Fruit fly (Drosophila melanogaster) whole organism, embryonic: ENCODE data around the gene Cpr67Fa2.

Experiments used
- ATbp ChIP-seq: fragments of 200-800 bp; sonication (Bioruptor generic); optimal IDR thresholded peaks from 2 replicates; lab custom pipeline; 2017; ENCODE audit warnings: missing biosample characterization, mild to moderate bottlenecking, missing genetic modification characterization, missing genetic modification reagents
- CG10209 ChIP-seq: fragments of 200-800 bp; sonication (Bioruptor generic); optimal IDR thresholded peaks from 3 replicates; lab custom pipeline; 2017; ENCODE audit warnings: missing biosample characterization, mild to moderate bottlenecking, missing genetic modification characterization, missing genetic modification reagents
- CG12104 ChIP-seq: fragments of 200-800 bp; sonication (Bioruptor generic); optimal IDR thresholded peaks from 3 replicates; lab custom pipeline; 2016; ENCODE audit warnings: missing biosample characterization, missing genetic modification characterization
- CG14667 ChIP-seq: fragments of 200-800 bp; sonication (Bioruptor generic); IDR thresholded peaks from 2 replicates; pipeline ENCODE4 v1.3.6; 2022; ENCODE audit warnings: missing biosample characterization, missing genetic modification characterization
- CG16863 ChIP-seq: fragments of 200-800 bp; sonication (Bioruptor generic); optimal IDR thresholded peaks from 3 replicates; lab custom pipeline; 2016; ENCODE audit warnings: missing biosample characterization, missing genetic modification characterization
- CG18011 ChIP-seq: fragments of 200-800 bp; sonication (Bioruptor generic); optimal IDR thresholded peaks from 2 replicates; lab custom pipeline; 2017; ENCODE audit warnings: missing biosample characterization, missing genetic modification characterization, mild to moderate bottlenecking, moderate library complexity, missing genotype
- CG18476 ChIP-seq: fragments of 200-800 bp; sonication (Bioruptor generic); optimal IDR thresholded peaks from 2 replicates; lab custom pipeline; 2016; ENCODE audit warnings: missing biosample characterization, mild to moderate bottlenecking, missing genetic modification characterization
- CG2129 ChIP-seq: fragments of 200-800 bp; sonication (Bioruptor generic); IDR thresholded peaks from 2 replicates; pipeline ENCODE4 v1.3.6; 2022; ENCODE audit warnings: missing biosample characterization, missing genetic modification characterization; ENCODE audit not compliant: partially characterized antibody
- CG3407 ChIP-seq: fragments of 200-800 bp; sonication (Bioruptor generic); optimal IDR thresholded peaks from 2 replicates; lab custom pipeline; 2018; ENCODE audit warnings: missing biosample characterization, mild to moderate bottlenecking, missing genetic modification characterization
- CG3847 ChIP-seq: fragments of 200-800 bp; sonication (Bioruptor generic); IDR thresholded peaks from 2 replicates; pipeline ENCODE4 v1.3.6; 2022; ENCODE audit warnings: missing biosample characterization, missing genetic modification characterization
- CG4360 ChIP-seq: fragments of 200-800 bp; sonication (Bioruptor generic); IDR thresholded peaks from 2 replicates; pipeline ENCODE4 v1.3.6; 2022; ENCODE audit warnings: missing biosample characterization, missing genetic modification characterization
- CG7987 ChIP-seq: fragments of 200-800 bp; sonication (Bioruptor generic); optimal IDR thresholded peaks from 2 replicates; lab custom pipeline; 2018; ENCODE audit warnings: missing biosample characterization, mild to moderate bottlenecking, missing genetic modification characterization, moderate library complexity
- CG9609 ChIP-seq: fragments of 200-800 bp; sonication (Bioruptor generic); optimal IDR thresholded peaks from 3 replicates; lab custom pipeline; 2016; ENCODE audit warnings: missing biosample characterization, missing genetic modification characterization
- CG9932 ChIP-seq: fragments of 200-800 bp; sonication (Bioruptor generic); IDR thresholded peaks from 2 replicates; pipeline ENCODE4 v1.3.6; 2022; ENCODE audit warnings: missing biosample characterization, missing genetic modification characterization
- CrebB ChIP-seq: fragments of 200-800 bp; sonication (Bioruptor generic); optimal IDR thresholded peaks from 3 replicates; lab custom pipeline; 2018; ENCODE audit warnings: missing biosample characterization, mild to moderate bottlenecking, missing genetic modification characterization
- Deaf1 ChIP-seq: fragments of 200-800 bp; optimal IDR thresholded peaks from 3 replicates; lab custom pipeline; 2019; ENCODE audit warnings: missing biosample characterization, mild to moderate bottlenecking, missing genetic modification characterization, moderate library complexity
- Drgx ChIP-seq: fragments of 200-800 bp; sonication (Bioruptor generic); IDR thresholded peaks from 2 replicates; pipeline ENCODE4 v1.3.6; 2022; ENCODE audit warnings: missing biosample characterization, missing genetic modification characterization
- E2f1 ChIP-seq: fragments of 200-800 bp; sonication (Bioruptor generic); IDR thresholded peaks from 2 replicates; pipeline ENCODE4 v1.3.6; 2022; ENCODE audit warnings: missing biosample characterization, missing genetic modification characterization
- Mad ChIP-seq: fragments of 200-800 bp; sonication (Bioruptor generic); optimal IDR thresholded peaks from 2 replicates; lab custom pipeline; 2016; ENCODE audit warnings: missing biosample characterization, missing genetic modification characterization
- Max ChIP-seq: fragments of 200-800 bp; sonication (Bioruptor generic); optimal IDR thresholded peaks from 2 replicates; lab custom pipeline; 2016; ENCODE audit warnings: missing biosample characterization, mild to moderate bottlenecking, missing genetic modification characterization
- Med ChIP-seq: fragments of 200-800 bp; sonication (Bioruptor generic); peaks from one replicate; lab custom pipeline; 2016; ENCODE audit warnings: missing biosample characterization, missing genetic modification characterization, mild to moderate bottlenecking, inconsistent platforms, moderate library complexity
- Meics ChIP-seq: fragments of 200-800 bp; sonication (Bioruptor generic); optimal IDR thresholded peaks from 2 replicates; lab custom pipeline; 2017; ENCODE audit warnings: missing biosample characterization, mild to moderate bottlenecking, missing genetic modification characterization
- Optix ChIP-seq: fragments of 200-800 bp; sonication (Bioruptor generic); IDR thresholded peaks from 3 replicates; pipeline ENCODE4 v1.3.6; 2022; ENCODE audit warnings: missing biosample characterization, missing genetic modification characterization
- Trl ChIP-seq, 3 experiments: fragments of >200 bp in 2 of 3; fragments of 200-800 bp in 1 of 3; sonication (Bioruptor generic) in 1 of 3; optimal IDR thresholded peaks; 2 replicates in 1 of 3; 3 replicates in 2 of 3; lab custom pipeline; 2016 to 2017; ENCODE audit warnings: missing biosample characterization in 1 of 3, missing genetic modification characterization in 1 of 3
- Xrp1 ChIP-seq: fragments of 200-800 bp; sonication (Bioruptor generic); IDR thresholded peaks from 2 replicates; pipeline ENCODE4 v1.3.6; 2022; ENCODE audit warnings: missing biosample characterization, missing genetic modification characterization
- YL-1 ChIP-seq: fragments of 200-800 bp; sonication (Bioruptor generic); optimal IDR thresholded peaks from 3 replicates; lab custom pipeline; 2017; ENCODE audit warnings: missing biosample characterization, mild to moderate bottlenecking, missing genetic modification characterization
- ara ChIP-seq: fragments of 200-800 bp; sonication (Bioruptor generic); IDR thresholded peaks from 2 replicates; pipeline ENCODE4 v1.3.6; 2022; ENCODE audit warnings: missing biosample characterization, missing genetic modification characterization
- bab2 ChIP-seq: fragments of 200-800 bp; sonication (Bioruptor generic); optimal IDR thresholded peaks from 2 replicates; lab custom pipeline; 2016; ENCODE audit warnings: missing biosample characterization, missing genetic modification characterization
- bsh ChIP-seq, 2 experiments: fragments of 200-800 bp; sonication (Bioruptor generic); optimal IDR thresholded peaks; 2 replicates each; lab custom pipeline; 2017 to 2018; ENCODE audit warnings: mild to moderate bottlenecking in 2 of 2, missing biosample characterization in 2 of 2, missing genetic modification characterization in 2 of 2, moderate library complexity in 1 of 2
- cg ChIP-seq: fragments of 200-800 bp; sonication (Bioruptor generic); optimal IDR thresholded peaks from 3 replicates; lab custom pipeline; 2019; ENCODE audit warnings: missing biosample characterization, mild to moderate bottlenecking, missing genetic modification characterization, moderate library complexity
- corto ChIP-seq: fragments of 200-800 bp; sonication (Bioruptor generic); optimal IDR thresholded peaks from 2 replicates; lab custom pipeline; 2016; ENCODE audit warnings: missing biosample characterization, mild to moderate bottlenecking, missing genetic modification characterization, moderate library complexity
- da ChIP-seq: fragments of 200-800 bp; sonication (Bioruptor generic); optimal IDR thresholded peaks from 2 replicates; lab custom pipeline; 2016; ENCODE audit warnings: missing biosample characterization, missing genetic modification characterization
- dan ChIP-seq: fragments of 200-800 bp; sonication (Bioruptor generic); IDR thresholded peaks from 2 replicates; pipeline ENCODE4 v1.3.6; 2022; ENCODE audit warnings: missing biosample characterization, missing genetic modification characterization
- dimm ChIP-seq: fragments of 200-800 bp; sonication (Bioruptor generic); IDR thresholded peaks from 2 replicates; pipeline ENCODE4 v1.3.6; 2022; ENCODE audit warnings: missing biosample characterization, missing genetic modification characterization
- emc ChIP-seq: fragments of 200-800 bp; sonication (Bioruptor generic); optimal IDR thresholded peaks from 2 replicates; lab custom pipeline; 2016; ENCODE audit warnings: missing biosample characterization, missing genetic modification characterization
- eve ChIP-seq, 2 experiments: fragments of >200 bp; optimal IDR thresholded peaks; 2 replicates each; lab custom pipeline; 2017; ENCODE audit warnings: missing biosample characterization in 2 of 2, missing genetic modification characterization in 2 of 2
- hb ChIP-seq: fragments of 200-800 bp; sonication (Bioruptor generic); IDR thresholded peaks from 3 replicates; pipeline ENCODE4 v1.3.6; 2022; ENCODE audit warnings: missing biosample characterization, missing genetic modification characterization; ENCODE audit not compliant: partially characterized antibody
- ind ChIP-seq: fragments of 200-800 bp; sonication (Bioruptor generic); optimal IDR thresholded peaks from 3 replicates; lab custom pipeline; 2016; ENCODE audit warnings: missing biosample characterization, missing genetic modification characterization
- lmd ChIP-seq: fragments of 200-800 bp; sonication (Bioruptor generic); IDR thresholded peaks from 2 replicates; pipeline ENCODE4 v1.3.6; 2022; ENCODE audit warnings: missing biosample characterization, missing genetic modification characterization
- mam ChIP-seq: fragments of 200-800 bp; sonication (Bioruptor generic); optimal IDR thresholded peaks from 3 replicates; lab custom pipeline; 2016; ENCODE audit warnings: missing biosample characterization, missing genetic modification characterization
- p53 ChIP-seq: fragments of 200-800 bp; sonication (Bioruptor generic); optimal IDR thresholded peaks from 2 replicates; lab custom pipeline; 2016; ENCODE audit warnings: missing biosample characterization, missing genetic modification characterization
- ro ChIP-seq: fragments of 200-800 bp; sonication (Bioruptor generic); IDR thresholded peaks from 2 replicates; pipeline ENCODE4 v1.3.6; 2022; ENCODE audit warnings: missing biosample characterization, missing genetic modification characterization
- row ChIP-seq: fragments of 200-800 bp; sonication (Bioruptor generic); IDR thresholded peaks from 3 replicates; pipeline ENCODE4 v1.3.6; 2022; ENCODE audit warnings: missing biosample characterization, missing genetic modification characterization
- salm ChIP-seq: fragments of 200-800 bp; sonication (Bioruptor generic); optimal IDR thresholded peaks from 2 replicates; lab custom pipeline; 2018; ENCODE audit warnings: missing biosample characterization, mild to moderate bottlenecking, missing genetic modification characterization
- slbo ChIP-seq: fragments of 200-800 bp; sonication (Bioruptor generic); IDR thresholded peaks from 2 replicates; pipeline ENCODE4 v1.3.6; 2022; ENCODE audit warnings: missing biosample characterization, missing genetic modification characterization
- sug ChIP-seq: fragments of 200-800 bp; optimal IDR thresholded peaks from 2 replicates; lab custom pipeline; 2019; ENCODE audit warnings: missing biosample characterization, mild to moderate bottlenecking, missing genetic modification characterization, moderate library complexity
- tap ChIP-seq: fragments of 200-800 bp; optimal IDR thresholded peaks from 3 replicates; lab custom pipeline; 2019; ENCODE audit warnings: missing biosample characterization, mild to moderate bottlenecking, missing genetic modification characterization, moderate library complexity
- tll ChIP-seq, 2 experiments: fragments of 200-800 bp in 1 of 2; fragments of >200 bp in 1 of 2; sonication (Bioruptor generic) in 1 of 2; optimal IDR thresholded peaks; 2 replicates each; lab custom pipeline; 2017 to 2019; ENCODE audit warnings: missing biosample characterization in 2 of 2, missing genetic modification characterization in 2 of 2, mild to moderate bottlenecking in 1 of 2, moderate library complexity in 1 of 2
- twi ChIP-seq: fragments of 200-800 bp; optimal IDR thresholded peaks from 2 replicates; lab custom pipeline; 2019; ENCODE audit warnings: missing biosample characterization, mild to moderate bottlenecking, missing genetic modification characterization, moderate library complexity
- usp ChIP-seq: fragments of >200 bp; optimal IDR thresholded peaks from 2 replicates; lab custom pipeline; 2017; ENCODE audit warnings: missing biosample characterization, missing genetic modification characterization
- yki ChIP-seq: fragments of >200 bp; optimal IDR thresholded peaks from 3 replicates; lab custom pipeline; 2018

Gene Cpr67Fa2

DNA sequence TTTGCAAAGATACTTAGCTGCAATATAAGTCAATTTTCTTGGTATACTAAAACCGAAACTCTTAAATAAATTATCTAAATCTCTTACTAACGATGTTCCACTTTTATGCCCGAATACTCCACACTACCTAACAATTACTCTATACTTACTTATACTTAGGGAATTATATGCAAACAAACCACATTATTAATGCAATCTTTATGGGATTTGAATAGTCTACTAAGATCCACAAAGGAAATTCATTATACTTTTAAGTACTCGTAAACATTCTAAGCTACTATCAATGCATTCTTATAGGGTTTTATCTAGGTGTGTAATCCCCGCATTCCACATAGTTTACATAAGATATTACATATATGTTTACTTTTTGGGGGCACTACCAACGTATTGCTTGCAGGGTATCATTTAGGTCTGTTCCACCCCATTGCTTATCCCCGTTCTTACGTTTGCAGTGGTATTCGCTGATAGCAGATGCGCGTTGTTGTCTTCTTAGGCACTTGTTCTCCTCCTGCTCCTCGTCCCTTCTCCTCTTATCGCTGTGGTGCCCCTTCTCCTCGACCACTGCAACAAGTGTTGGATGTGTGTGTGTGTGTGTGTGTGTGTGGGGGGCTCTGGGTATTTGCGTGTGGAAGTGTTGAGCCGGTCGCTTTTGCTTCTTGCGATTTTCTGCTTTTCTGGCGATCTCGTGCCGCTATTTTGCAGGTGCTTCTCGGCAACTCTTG, 6.2 kb downstream of the Cpr67Fa2 start (continued):
- no peak for TF ChIP-seq mam (GFP tag; lab: Kevin White, UChicago)
- TF ChIP-seq slbo (GFP tag; lab: Robert Waterston, UW) = no peak
- TF ChIP-seq yki (lab: Kevin White, UChicago) = no peak
- TF ChIP-seq Max (GFP tag; lab: Kevin White, UChicago) = no peak
- TF ChIP-seq usp = no peak
- TF ChIP-seq hb (GFP tag; lab: Robert Waterston, UW) = no peak
- peak; percentile 32; the same call in 1 of the 3 replicates for TF ChIP-seq row
- no peak for TF ChIP-seq lmd
- no peak for TF ChIP-seq tap (tag; lab: Kevin White, UChicago)
- no peak for TF ChIP-seq corto (GFP tag; lab: Kevin White, UChicago)
- no peak for TF ChIP-seq CG7987 (GFP tag; lab: Kevin White, UChicago)
- TF ChIP-seq CrebB (tag; lab: Kevin White, UChicago) = no peak
- no peak for TF ChIP-seq twi
- TF ChIP-seq CG10209 (GFP tag; lab: Kevin White, UChicago) = peak; percentile 7
- TF ChIP-seq CG9609 = no peak
- no peak for TF ChIP-seq CG14667 (GFP tag; lab: Robert Waterston, UW)
- TF ChIP-seq Trl (optimal IDR thresholded peaks at IDR 0.05; lab: Kevin White, UChicago) = no peak
- no peak for TF ChIP-seq Trl (GFP tag; optimal IDR thresholded peaks at IDR 0.05; lab: Kevin White, UChicago)
- TF ChIP-seq CG16863 (GFP tag; lab: Kevin White, UChicago) = no peak
- no peak for TF ChIP-seq dimm (GFP tag; lab: Robert Waterston, UW)
- no peak for TF ChIP-seq ro (GFP tag; lab: Robert Waterston, UW)
- TF ChIP-seq Optix (GFP tag; lab: Robert Waterston, UW) = no peak
- TF ChIP-seq CG3847 (GFP tag; lab: Robert Waterston, UW) = no peak
- TF ChIP-seq ind (GFP tag; lab: Kevin White, UChicago) = no peak
- no peak for TF ChIP-seq CG9932
- TF ChIP-seq ATbp (GFP tag; lab: Kevin White, UChicago) = no peak
- peak; percentile 8 for TF ChIP-seq CG3407
- TF ChIP-seq bsh (GFP tag; optimal IDR thresholded peaks at IDR 0.05; lab: Kevin White, UChicago) = no peak
- no peak for TF ChIP-seq YL-1
- no peak for TF ChIP-seq bab2 (GFP tag; lab: Kevin White, UChicago)
- no peak for TF ChIP-seq tll (GFP tag; optimal IDR thresholded peaks at IDR 0.05; lab: Kevin White, UChicago)
- TF ChIP-seq Mad (GFP tag; lab: Kevin White, UChicago) = no peak
- no peak for TF ChIP-seq salm (tag; lab: Kevin White, UChicago)

DNA sequence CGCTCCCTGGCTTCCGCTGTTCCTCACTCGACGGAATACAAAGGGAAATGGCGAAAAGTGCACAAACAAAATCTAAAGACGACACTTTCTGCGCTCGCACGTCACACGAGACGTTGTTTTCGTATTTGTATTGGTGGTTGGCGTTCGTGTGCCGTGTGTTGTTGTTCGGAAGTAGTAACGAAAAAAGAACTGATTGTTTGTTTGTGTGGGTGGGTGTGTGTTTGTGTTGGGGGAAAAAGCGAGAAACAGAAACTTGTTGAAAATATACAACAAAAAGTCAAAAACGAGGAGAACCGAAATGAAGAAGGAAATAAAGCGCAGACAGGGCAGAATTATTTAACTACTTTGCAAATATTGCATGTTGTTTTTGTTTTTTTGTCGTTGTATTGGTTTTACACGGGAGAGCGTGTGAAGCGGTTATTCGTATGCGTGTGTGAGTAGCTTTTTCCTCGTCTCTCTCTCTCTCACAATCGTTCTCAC, 6.8 kb downstream of the Cpr67Fa2 start:
- TF ChIP-seq CG4360 (GFP tag; lab: Robert Waterston, UW) (peak; percentile 57), CG2129 (no peak), CG12104 (GFP tag; lab: Kevin White, UChicago) (no peak), p53 (no peak), Deaf1 (peak; percentile 89), CG18476 (GFP tag; lab: Kevin White, UChicago) (no peak), dan (GFP tag; lab: Robert Waterston, UW) (no peak), Meics (GFP tag; lab: Kevin White, UChicago) (peak; percentile 29), Xrp1 (GFP tag; lab: Robert Waterston, UW) (no peak), da (peak; percentile 18), cg (peak; percentile 93), emc (GFP tag; lab: Kevin White, UChicago) (no peak), CG18011 (GFP tag; lab: Kevin White, UChicago) (no peak), sug (peak; percentile 23), Drgx (GFP tag; lab: Robert Waterston, UW) (no peak), Med (GFP tag; lab: Kevin White, UChicago) (peak; percentile 54), ara (GFP tag; lab: Robert Waterston, UW) (0 out of 2 replicates have a peak, but pooled peaks have one; percentile 7), E2f1 (GFP tag; lab: Robert Waterston, UW) (no peak), eve (GFP tag; optimal IDR thresholded peaks at IDR 0.05; lab: Kevin White, UChicago) (peak in 1 of 2 experiments; percentile 85)
